Fruit fly (Drosophila melanogaster) whole organism, larva: Measurements from ENCODE around the gene Nrx-IV.

ENCODE experiments used
- noc ChIP-seq: fragments of 200-800 bp; sonication (Bioruptor generic); optimal IDR thresholded peaks from 3 replicates; lab custom pipeline; 2019; ENCODE audit warnings: missing biosample characterization, mild to moderate bottlenecking, missing genetic modification characterization, moderate library complexity

The Nrx-IV gene

dm6 chr3L:12145709-12146694, at the start of gene Nrx-IV, which contains the start of gene eIF3l:
Gene Nrx-IV, plus strand, starts transcription at chr3L:12146519.
Gene eIF3l, minus strand, starts transcription at chr3L:12146097.
- no peak for TF ChIP-seq noc (tag; lab: Kevin White, UChicago)

DNA sequence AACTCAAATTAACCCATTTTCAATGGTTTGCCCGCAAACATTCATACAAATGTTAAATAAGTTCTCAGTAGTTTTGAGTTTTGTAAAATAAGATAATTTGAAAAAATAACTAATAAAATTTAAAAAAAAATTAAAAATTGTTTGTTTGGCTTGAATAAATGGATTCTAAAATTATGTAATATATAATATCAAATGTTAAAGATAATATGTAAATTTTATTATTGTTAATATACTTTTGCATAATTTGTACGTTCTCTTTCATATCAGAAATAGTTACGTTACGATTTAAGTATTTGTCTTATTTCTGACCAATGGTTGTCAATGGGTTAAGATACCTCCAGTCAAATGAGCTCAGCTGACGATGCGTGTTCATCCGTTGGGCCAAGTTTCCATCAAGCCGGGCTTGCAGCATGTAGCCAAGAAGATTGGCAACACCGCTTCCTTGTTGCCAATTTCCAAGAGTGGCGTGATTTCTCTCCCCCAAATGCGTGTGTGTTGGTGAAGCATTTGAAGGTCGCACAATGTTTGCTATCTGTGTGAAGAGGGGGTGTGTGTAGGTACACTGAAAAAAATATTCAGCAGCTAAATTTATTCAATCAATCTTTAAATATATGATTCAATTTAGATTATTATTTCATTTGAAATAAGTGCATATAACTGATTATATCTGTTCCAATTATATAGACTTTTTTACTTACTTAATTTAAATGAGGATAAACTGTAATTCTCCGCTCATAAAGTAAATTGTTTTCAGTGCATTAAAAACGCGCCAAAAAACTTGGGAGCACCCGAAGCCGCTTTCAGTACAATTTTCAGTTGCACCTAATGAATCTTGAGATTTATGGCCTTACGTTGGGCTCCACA, 49.3 kb upstream of the Nrx-IV start:
- no peak for TF ChIP-seq noc (tag; lab: Kevin White, UChicago)

DNA sequence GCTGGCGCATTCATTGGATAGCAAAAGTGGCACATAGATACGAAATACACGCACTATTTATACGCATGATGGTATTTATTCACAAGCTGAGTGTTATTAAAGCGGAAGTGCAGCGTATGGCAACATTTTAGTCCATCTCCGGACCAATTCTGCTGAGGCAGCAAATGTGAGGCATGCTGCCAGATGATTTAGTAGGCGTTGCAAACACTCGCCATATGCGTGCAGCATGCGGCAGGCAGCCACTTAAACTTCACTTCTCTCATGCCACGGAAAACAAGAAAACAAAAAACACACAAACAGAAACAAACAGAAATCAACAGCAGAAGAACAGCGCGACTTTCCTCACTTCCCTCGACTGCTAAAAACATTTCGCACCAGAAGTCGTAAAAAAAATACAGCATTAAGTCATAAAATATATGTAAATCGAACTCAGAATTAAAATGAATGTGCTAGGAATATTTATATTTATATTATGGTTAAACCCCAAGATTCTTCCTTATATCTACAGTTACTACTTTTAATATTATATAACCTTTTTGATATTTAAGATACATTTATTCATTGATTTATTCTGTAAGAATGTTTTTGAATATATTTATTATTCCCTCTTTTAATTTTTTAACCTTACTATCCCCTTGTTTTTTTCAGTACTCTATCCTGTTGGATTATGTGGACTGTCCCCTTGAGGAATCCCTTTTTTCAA, 46.8 kb upstream of the Nrx-IV start:
- TF ChIP-seq noc (tag; lab: Kevin White, UChicago) = no peak

dm6 chr3L:12101924-12102383, 44.4 kb upstream of the Nrx-IV start:
- TF ChIP-seq noc (tag; lab: Kevin White, UChicago) = peak; percentile 29

DNA sequence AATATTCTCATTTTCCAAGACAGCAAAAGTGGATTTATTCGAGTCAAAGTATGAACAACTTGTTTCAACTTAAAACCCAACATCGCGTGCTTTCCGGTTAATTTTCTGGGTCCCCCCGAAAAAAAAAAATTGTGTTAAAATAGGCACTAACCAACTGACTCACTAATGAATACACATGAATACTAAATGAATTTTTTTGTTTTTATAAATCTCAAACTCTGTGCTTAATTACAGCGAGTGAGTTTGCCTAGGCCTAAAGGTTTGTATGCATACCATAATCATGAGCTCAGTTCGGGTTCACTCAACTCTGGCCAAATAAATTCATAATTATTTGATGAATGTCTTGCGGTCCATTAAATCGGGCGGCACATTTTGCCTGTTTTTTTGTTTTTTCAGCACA, 38.9 kb upstream of the Nrx-IV start:
- no peak for TF ChIP-seq noc (tag; lab: Kevin White, UChicago)

dm6 chr3L:12108515-12108914, 37.8 kb upstream of the Nrx-IV start:
- TF ChIP-seq noc (tag; lab: Kevin White, UChicago) = no peak

DNA sequence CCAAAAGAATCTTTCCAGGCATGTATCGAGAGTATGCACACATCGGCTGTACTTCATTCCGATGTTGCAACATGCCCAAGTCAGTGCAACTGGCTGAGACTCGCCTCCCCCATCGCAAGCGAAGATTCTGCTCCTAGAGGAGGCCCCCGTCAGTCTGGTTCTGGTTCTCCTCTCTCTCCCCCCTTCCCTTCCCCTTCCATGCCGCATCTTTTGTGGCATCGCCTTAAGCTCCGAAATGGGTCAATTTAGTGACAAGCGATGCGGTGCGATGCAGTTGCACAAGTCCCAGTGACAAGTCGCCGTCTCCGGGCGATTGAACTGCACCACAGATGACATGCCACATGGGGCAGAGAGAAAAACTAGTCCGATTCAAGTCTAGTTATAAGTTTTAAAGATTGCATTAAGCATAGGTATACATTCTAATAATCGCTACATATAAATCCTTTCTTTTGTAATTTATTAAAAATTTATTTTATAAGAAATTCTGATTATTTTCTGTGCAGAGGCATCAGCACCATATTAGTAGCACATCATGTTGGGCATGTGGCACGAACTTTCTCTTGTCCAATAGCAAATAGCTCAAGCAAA, 37.2 kb upstream of the Nrx-IV start:
- no peak for TF ChIP-seq noc (tag; lab: Kevin White, UChicago)

dm6 chr3L:12111081-12111958, 35.0 kb upstream of the Nrx-IV start:
- TF ChIP-seq noc (tag; lab: Kevin White, UChicago) = no peak

- no peak for TF ChIP-seq noc (tag; lab: Kevin White, UChicago)
These were observed 33.4 kb upstream of the Nrx-IV start for dm6 chr3L:12112967-12113366.

DNA sequence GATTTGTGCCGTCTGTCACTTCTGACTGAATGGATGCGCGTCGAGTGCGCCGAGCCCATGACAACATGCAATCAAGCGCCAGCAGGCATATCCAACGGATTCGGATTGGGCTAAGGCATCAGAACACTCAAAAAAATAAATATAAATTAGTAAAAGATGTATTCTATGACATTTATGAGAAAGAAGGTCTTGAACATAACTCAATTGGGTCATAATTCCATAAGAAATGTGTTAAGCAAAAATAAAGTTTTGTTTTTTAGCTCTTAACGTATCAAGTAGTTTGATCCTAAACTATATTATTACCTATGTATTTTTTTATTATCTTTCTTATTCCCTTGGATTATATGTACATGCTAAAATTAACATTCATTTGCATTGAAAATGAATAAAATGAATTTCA, 32.7 kb upstream of the Nrx-IV start:
- TF ChIP-seq noc (tag; lab: Kevin White, UChicago) = no peak

DNA sequence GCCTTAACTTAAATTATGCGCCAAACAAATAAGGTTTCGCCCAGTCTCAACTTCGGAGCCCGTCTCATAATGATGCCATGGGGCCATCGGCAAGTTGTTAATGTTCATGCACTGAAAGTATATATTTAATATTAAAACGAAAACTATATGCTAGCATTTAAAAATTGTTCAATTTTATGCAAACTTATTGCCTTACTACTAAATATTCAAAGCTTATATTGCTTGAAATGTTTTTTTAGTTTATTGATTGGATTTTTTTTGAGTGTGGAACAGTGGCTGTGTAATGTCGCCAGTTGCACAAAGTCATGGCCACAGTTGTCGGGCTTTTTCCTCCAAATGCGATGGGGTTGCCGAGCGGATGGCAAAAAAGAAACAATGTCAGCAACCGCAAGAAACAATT, 32.1 kb upstream of the Nrx-IV start:
- no peak for TF ChIP-seq noc (tag; lab: Kevin White, UChicago)

DNA sequence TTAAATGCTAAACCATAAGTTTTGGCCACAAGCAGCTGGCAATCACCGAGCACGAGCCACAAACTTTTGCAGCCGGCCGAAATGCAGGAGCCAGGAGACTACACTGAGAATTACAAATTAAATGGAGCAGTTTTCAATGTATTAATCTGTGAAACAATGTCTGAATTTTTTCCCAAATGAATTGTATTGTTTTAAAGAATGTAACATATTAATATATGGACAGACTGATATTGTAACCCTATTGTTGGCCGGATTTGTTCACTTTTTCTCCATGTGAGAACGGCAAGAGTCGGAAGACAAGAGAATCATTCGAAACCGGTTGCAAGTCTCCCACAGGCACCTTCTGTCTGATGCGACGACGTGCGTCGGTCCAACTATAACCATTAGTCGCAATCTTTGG, 31.2 kb upstream of the Nrx-IV start:
- TF ChIP-seq noc (tag; lab: Kevin White, UChicago) = no peak

dm6 chr3L:12115966-12116735, 30.2 kb upstream of the Nrx-IV start, which contains the start of gene vers:
Gene vers, plus strand, starts transcription at chr3L:12116101.
- TF ChIP-seq noc (tag; lab: Kevin White, UChicago) = no peak
